Worm (Caenorhabditis elegans): Measurements from ENCODE around the gene F23F1.4.

- TF ChIP-seq nhr-12 (tag; optimal IDR thresholded peaks at IDR 0.05) (no peak), elt-3 (tag; optimal IDR thresholded peaks at IDR 0.05) (no peak), tbx-8 (GFP tag; optimal IDR thresholded peaks at IDR 0.05) (no peak), zip-8 (tag; optimal IDR thresholded peaks at IDR 0.05) (no peak), lin-13 (tag; optimal IDR thresholded peaks at IDR 0.05) (no peak), nhr-28 (tag; optimal IDR thresholded peaks at IDR 0.05) (no peak), unc-62 (GFP tag; optimal IDR thresholded peaks at IDR 0.05) (no peak), mep-1 (tag; optimal IDR thresholded peaks at IDR 0.05) (no peak), blmp-1 (tag; optimal IDR thresholded peaks at IDR 0.05) (no peak), ceh-43 (GFP tag; optimal IDR thresholded peaks at IDR 0.05) (no peak)
Measured at ce11 chrII:51352-51751, 23.1 kb upstream of the F23F1.4 start, which contains the start of gene sptl-1.
